Worm (Caenorhabditis elegans): ENCODE measurements around the gene C17F4.11.

- no peak for TF ChIP-seq saeg-2 (GFP tag; IDR thresholded peaks at IDR 0.05)
- TF ChIP-seq ama-1 (optimal IDR thresholded peaks at IDR 0.05), result no peak
- TF ChIP-seq D1046.2 (GFP tag; IDR thresholded peaks at IDR 0.05), result no peak
- no peak for TF ChIP-seq aly-2 (tag; optimal IDR thresholded peaks at IDR 0.05)
- no peak for TF ChIP-seq mep-1 (tag; optimal IDR thresholded peaks at IDR 0.05)
- TF ChIP-seq fkh-10 (GFP tag; optimal IDR thresholded peaks at IDR 0.05), result no peak
- TF ChIP-seq ZK546.5 (tag; optimal IDR thresholded peaks at IDR 0.05), result no peak
- no peak for TF ChIP-seq F37D6.2 (tag; optimal IDR thresholded peaks at IDR 0.05)
- TF ChIP-seq ces-1 (GFP tag; optimal IDR thresholded peaks at IDR 0.05), result no peak
- TF ChIP-seq F44E2.7 (GFP tag; IDR thresholded peaks at IDR 0.05), result no peak
Measured at ce11 chrII:3213898-3214297, 23.4 kb upstream of the C17F4.11 start, which contains the start of gene ZC239.4.

All from whole organism, L4 larva.